Worm (Caenorhabditis elegans): ENCODE data around the gene amx-3.

amx-3 gene

ce11 chrV:20904094-20904268, 467 bp upstream of the amx-3 start, which contains the start of gene acs-12 (continued):
- TF ChIP-seq D2030.7 (GFP tag; IDR thresholded peaks at IDR 0.05) (no peak), egrh-3 (GFP tag; IDR thresholded peaks at IDR 0.05) (no peak), ceh-91 (GFP tag; IDR thresholded peaks at IDR 0.05) (no peak)

DNA sequence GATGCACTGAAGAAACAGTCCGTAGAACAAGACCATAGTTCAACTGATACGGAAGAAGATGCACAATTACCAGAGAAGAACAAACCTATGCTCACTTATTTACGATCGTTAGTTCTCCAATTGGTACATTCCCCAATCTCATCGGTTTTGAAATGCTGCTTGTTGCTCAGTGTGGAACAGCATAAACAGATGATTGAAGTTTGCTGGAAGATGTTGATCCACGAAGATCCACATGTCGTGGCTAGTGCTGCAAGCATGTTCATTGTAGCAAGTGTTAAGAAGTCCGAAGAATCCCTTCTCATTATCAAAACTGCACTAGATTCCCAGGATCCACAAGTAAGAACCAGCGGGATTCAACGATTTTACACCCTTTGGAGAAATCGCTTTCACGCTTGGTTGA, 11.6 kb downstream of the amx-3 start:
- TF ChIP-seq sea-2 (GFP tag; IDR thresholded peaks at IDR 0.05) (no peak), madf-8 (GFP tag; conservative IDR thresholded peaks at IDR 0.05) (no peak), snpc-1.1 (tag; optimal IDR thresholded peaks at IDR 0.05; ENCODE audit: insufficient read depth) (no peak), Y53F4B.3 (GFP tag; IDR thresholded peaks at IDR 0.05) (no peak), him-1 (tag; optimal IDR thresholded peaks at IDR 0.05) (no peak), K12H6.12 (tag; optimal IDR thresholded peaks at IDR 0.05) (no peak), ama-1 (optimal IDR thresholded peaks at IDR 0.05) (no peak), ama-1 (GFP tag; optimal IDR thresholded peaks at IDR 0.05) (no peak), xnd-1 (tag; optimal IDR thresholded peaks at IDR 0.05) (no peak), Y53G8AR.9 (GFP tag; conservative IDR thresholded peaks at IDR 0.05) (no peak), snpc-1.3 (tag; optimal IDR thresholded peaks at IDR 0.05; ENCODE audit: insufficient read depth) (no peak), madf-6 (GFP tag; IDR thresholded peaks at IDR 0.05) (no peak)

DNA sequence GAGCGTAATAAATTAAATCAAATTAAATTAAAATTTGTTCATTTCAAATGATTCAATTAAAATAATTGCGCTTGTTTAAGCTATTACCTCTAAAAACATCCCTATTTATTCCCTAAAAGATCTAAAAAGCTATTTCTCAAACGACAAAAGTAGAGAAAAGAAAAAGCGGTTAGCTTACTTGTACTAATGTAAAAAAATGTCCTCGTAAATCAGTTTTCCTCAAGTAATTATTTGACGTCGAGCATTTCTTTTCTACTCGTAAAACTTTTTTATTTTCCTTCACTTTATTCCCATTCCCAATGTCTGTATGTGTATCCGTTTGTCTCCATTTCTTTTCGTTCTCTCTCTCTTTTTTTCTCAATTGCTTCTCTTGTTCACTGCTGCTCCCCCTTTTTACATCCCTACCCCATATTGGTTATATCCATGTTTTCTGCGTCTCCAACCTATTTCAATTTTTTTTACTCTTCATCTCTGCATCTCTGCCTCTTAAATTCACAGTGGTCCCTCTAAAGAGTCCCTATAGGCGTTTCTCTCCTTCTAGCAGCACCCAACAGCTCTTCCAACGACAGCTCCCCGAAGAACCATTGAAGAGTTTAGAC, 24.3 kb downstream of the amx-3 start, which contains the start of gene unc-80:
Gene unc-80 (plus strand): TSS at position 533 of the 599 bp plus-strand sequence.
- TF ChIP-seq bed-1 (GFP tag; IDR thresholded peaks at IDR 0.05) (no peak), hmg-20 (GFP tag; IDR thresholded peaks at IDR 0.05) (no peak), die-1 (tag; optimal IDR thresholded peaks at IDR 0.05) (no peak), lin-35 (GFP tag; optimal IDR thresholded peaks at IDR 0.05) (peak in 1 of 3 experiments; percentile 44), hlh-26 (GFP tag; conservative IDR thresholded peaks at IDR 0.05) (no peak), Y53G8AR.9 (GFP tag; conservative IDR thresholded peaks at IDR 0.05) (no peak), nfya-2 (GFP tag; IDR thresholded peaks at IDR 0.05) (no peak), F57C9.4 (tag; optimal IDR thresholded peaks at IDR 0.05) (no peak), pbrm-1 (GFP tag; IDR thresholded peaks at IDR 0.05) (no peak), ets-4 (GFP tag; optimal IDR thresholded peaks at IDR 0.05) (no peak), K12H6.12 (tag; optimal IDR thresholded peaks at IDR 0.05) (peak; percentile 47), Y67H2A.10 (GFP tag; conservative IDR thresholded peaks at IDR 0.05) (no peak), hmg-1.2 (GFP tag; IDR thresholded peaks at IDR 0.05) (peak; percentile 58; the same call in 1 of the 2 replicates)

- TF ChIP-seq ceh-58 (GFP tag; IDR thresholded peaks at IDR 0.05), result no peak
- TF ChIP-seq D2030.7 (GFP tag; IDR thresholded peaks at IDR 0.05), result no peak
- TF ChIP-seq B0035.1 (tag; optimal IDR thresholded peaks at IDR 0.05), result no peak
These were observed 28.2 kb downstream of the amx-3 start for ce11 chrV:20875324-20875723.

- peak; percentile 55 for TF ChIP-seq ztf-3 (GFP tag; optimal IDR thresholded peaks at IDR 0.05)
- TF ChIP-seq ceh-40 (GFP tag; IDR thresholded peaks at IDR 0.05), result no peak
These were observed 30.4 kb downstream of the amx-3 start for ce11 chrV:20873144-20873543.

DNA sequence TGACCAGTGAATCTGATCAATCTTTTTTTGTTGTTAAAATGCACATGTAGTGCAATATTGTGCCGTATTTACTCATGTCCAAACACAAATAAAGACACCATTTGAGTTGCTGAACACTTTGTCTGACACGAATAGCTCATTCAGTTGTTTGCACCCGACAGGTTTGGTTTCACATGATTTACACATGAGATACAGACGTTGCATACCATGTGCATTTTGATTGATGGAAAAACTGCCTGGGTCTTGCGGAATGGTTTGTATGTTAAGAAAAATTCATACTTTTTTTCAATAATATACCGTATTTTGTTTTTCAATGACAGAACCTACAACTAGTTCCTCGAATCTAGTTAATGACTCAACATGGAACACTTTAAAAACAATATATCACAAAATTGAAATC, 32.3 kb downstream of the amx-3 start:
- TF ChIP-seq bed-2 (GFP tag; IDR thresholded peaks at IDR 0.05) (no peak), F52B5.7 (tag; optimal IDR thresholded peaks at IDR 0.05) (no peak), mes-4 (tag; optimal IDR thresholded peaks at IDR 0.05) (no peak), hsf-1 (GFP tag; IDR thresholded peaks at IDR 0.05) (no peak), lir-1 (GFP tag; conservative IDR thresholded peaks at IDR 0.05) (no peak), hmg-20 (GFP tag; IDR thresholded peaks at IDR 0.05) (no peak), efl-1 (GFP tag; optimal IDR thresholded peaks at IDR 0.05) (no peak), nhr-120 (GFP tag; IDR thresholded peaks at IDR 0.05) (no peak), egl-18 (GFP tag; IDR thresholded peaks at IDR 0.05) (no peak), atf-7 (tag; optimal IDR thresholded peaks at IDR 0.05) (no peak), nhr-179 (tag; optimal IDR thresholded peaks at IDR 0.05) (no peak), ekl-4 (GFP tag; IDR thresholded peaks at IDR 0.05) (no peak), hrde-1 (tag; optimal IDR thresholded peaks at IDR 0.05; ENCODE audit: borderline replicate concordance) (no peak), D2030.7 (GFP tag; IDR thresholded peaks at IDR 0.05) (no peak), pbrm-1 (GFP tag; IDR thresholded peaks at IDR 0.05) (no peak), lin-35 (GFP tag; optimal IDR thresholded peaks at IDR 0.05) (no peak)
